Worm (Caenorhabditis elegans): Measurements from ENCODE around the gene BE10.4.

- TF ChIP-seq ama-1 (optimal IDR thresholded peaks at IDR 0.05) (no peak), gmeb-1 (tag; optimal IDR thresholded peaks at IDR 0.05) (no peak), ceh-16 (tag; optimal IDR thresholded peaks at IDR 0.05) (no peak), dmd-4 (tag; optimal IDR thresholded peaks at IDR 0.05) (no peak)
Observed at ce11 chrIII:12806712-12807111, 6.6 kb upstream of the BE10.4 start, which contains the start of gene BE10.5.

Data from whole organism, L2 larva.